Fruit fly (Drosophila melanogaster): ENCODE data around the gene CG4872.

Gene CG4872

DNA sequence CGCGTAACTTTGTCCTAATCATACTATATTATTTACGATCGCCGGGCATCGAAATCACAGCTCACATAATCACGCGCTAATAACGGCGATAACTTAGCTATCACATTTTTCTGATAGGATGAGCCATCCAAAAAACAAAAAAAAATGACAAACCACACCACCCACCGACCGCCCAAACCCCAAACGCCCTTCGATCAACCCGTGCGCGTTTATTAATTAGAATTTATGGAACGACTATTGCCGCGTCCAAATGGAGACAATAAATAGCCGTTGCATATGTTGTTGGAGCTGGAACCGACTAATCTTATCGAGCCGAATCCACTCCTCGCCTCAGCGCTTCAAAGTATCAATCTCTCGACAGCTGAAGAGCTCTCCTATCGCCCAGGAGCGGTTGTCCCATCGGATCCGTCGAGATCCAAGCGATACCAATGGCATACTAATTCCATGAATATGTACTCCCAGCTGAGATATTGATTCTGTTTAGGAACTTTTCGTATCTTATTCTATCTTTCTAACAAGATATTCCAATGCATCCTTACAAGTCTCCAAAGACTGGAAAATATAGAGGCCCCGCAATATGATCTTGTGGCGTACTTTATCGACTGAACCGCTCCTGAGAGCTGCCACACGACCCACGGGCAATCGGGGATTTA lies 43.0 kb downstream of the CG4872 start:
- no peak for TF ChIP-seq Vsx2 (GFP tag; optimal IDR thresholded peaks at IDR 0.05; ENCODE audit: partially characterized antibody)
- no peak for TF ChIP-seq CrebA (GFP tag; optimal IDR thresholded peaks at IDR 0.05; ENCODE audit: borderline replicate concordance)
- TF ChIP-seq Mio (GFP tag; optimal IDR thresholded peaks at IDR 0.05), result no peak
- no peak for TF ChIP-seq sage (GFP tag; optimal IDR thresholded peaks at IDR 0.05)
- no peak for TF ChIP-seq Rel (GFP tag; optimal IDR thresholded peaks at IDR 0.05)
- TF ChIP-seq Rel (tag; optimal IDR thresholded peaks at IDR 0.05), result peak; percentile 28
- peak; percentile 31 for TF ChIP-seq HLH106 (tag; optimal IDR thresholded peaks at IDR 0.05)
- TF ChIP-seq Jra (GFP tag; optimal IDR thresholded peaks at IDR 0.05), result no peak
- TF ChIP-seq h (GFP tag; optimal IDR thresholded peaks at IDR 0.05), result peak; percentile 83
- TF ChIP-seq foxo (GFP tag; optimal IDR thresholded peaks at IDR 0.05), result peak in 1 of 2 experiments; percentile 10
- peak; percentile 6 for TF ChIP-seq fru (GFP tag; optimal IDR thresholded peaks at IDR 0.05)

DNA sequence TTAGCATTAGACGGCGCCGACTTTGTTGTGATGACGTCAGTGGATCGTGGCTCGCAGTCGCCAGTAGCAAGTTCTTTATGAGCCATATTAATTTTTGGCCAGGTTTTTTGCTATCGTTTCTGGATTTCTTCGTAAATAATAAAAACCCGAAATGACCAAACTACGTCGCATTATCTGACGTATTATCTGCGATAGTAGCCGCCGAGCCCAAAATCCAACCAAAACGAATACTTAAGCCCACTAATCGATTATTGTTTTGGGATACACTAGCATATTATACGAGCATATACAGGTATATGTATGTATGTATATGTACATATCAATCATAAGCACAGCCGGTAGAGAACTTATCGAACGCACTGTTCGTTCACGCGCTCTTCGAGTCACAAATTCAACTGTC lies 45.6 kb downstream of the CG4872 start:
- no peak for TF ChIP-seq psq (GFP tag; optimal IDR thresholded peaks at IDR 0.05)
- no peak for TF ChIP-seq CrebA (GFP tag; optimal IDR thresholded peaks at IDR 0.05; ENCODE audit: borderline replicate concordance)
- TF ChIP-seq Sp1 (GFP tag; optimal IDR thresholded peaks at IDR 0.05), result no peak
- no peak for TF ChIP-seq rgr (GFP tag; optimal IDR thresholded peaks at IDR 0.05)
- TF ChIP-seq sage (GFP tag; optimal IDR thresholded peaks at IDR 0.05), result no peak
- TF ChIP-seq Vsx2 (GFP tag; optimal IDR thresholded peaks at IDR 0.05; ENCODE audit: partially characterized antibody), result no peak
- no peak for TF ChIP-seq GATAd (GFP tag; optimal IDR thresholded peaks at IDR 0.05)
- no peak for TF ChIP-seq h (GFP tag; optimal IDR thresholded peaks at IDR 0.05)
- no peak for TF ChIP-seq N (GFP tag; optimal IDR thresholded peaks at IDR 0.05)
- no peak for TF ChIP-seq HLH106 (tag; optimal IDR thresholded peaks at IDR 0.05)
- no peak for TF ChIP-seq Myc (optimal IDR thresholded peaks at IDR 0.05)
- no peak for TF ChIP-seq Rel (GFP tag; optimal IDR thresholded peaks at IDR 0.05)
- no peak for TF ChIP-seq Rel (tag; optimal IDR thresholded peaks at IDR 0.05)
- no peak for TF ChIP-seq jim (GFP tag; optimal IDR thresholded peaks at IDR 0.05)
- TF ChIP-seq CG9705 (GFP tag; optimal IDR thresholded peaks at IDR 0.05), result no peak

DNA sequence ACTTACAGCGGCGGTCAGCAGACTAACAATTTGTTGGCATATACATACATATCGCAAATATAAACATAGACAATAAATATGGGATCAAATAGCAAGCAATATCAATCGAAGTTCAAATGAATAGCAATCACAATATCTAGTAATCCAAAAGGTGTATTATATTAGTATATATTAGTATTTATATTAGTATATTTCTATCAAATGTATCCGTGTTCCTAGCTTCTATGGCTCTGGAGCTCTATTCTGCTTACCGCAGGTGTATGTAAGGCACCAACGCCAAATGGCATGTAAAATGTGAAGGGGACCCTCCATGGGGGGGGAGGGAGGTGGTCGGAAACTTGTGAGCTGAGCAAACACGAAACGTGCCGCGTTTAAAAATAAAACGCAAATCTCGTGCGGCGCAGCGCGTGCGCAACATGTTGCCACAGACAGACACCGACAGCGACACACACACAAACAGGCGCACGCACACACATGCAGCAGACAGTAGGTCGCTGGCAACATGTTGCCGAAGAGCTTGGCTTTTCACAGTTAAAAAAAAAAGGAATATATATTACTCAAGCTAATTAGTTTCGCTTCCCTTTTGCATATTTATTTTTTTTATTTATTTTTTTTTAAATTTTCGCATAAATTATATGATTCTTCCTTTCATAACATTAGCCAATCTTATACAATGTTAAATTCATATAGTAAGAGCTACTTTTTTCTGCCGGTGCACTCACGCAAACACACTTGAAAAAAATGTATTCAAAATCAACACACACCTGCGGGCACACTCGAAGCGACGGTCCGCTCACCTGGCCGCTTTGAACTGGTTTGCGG lies 49.5 kb downstream of the CG4872 start:
- TF ChIP-seq Rel (GFP tag; optimal IDR thresholded peaks at IDR 0.05) (no peak), Rel (tag; optimal IDR thresholded peaks at IDR 0.05) (peak; percentile 34), CG9705 (GFP tag; optimal IDR thresholded peaks at IDR 0.05) (peak; percentile 60), Mio (GFP tag; optimal IDR thresholded peaks at IDR 0.05) (no peak), sv (GFP tag; optimal IDR thresholded peaks at IDR 0.05) (peak; percentile 62), Sp1 (GFP tag; optimal IDR thresholded peaks at IDR 0.05) (peak; percentile 87), tai (GFP tag; optimal IDR thresholded peaks at IDR 0.05) (no peak), Jra (GFP tag; optimal IDR thresholded peaks at IDR 0.05) (no peak), ey (GFP tag; optimal IDR thresholded peaks at IDR 0.05) (peak; percentile 12), h (GFP tag; optimal IDR thresholded peaks at IDR 0.05) (peak; percentile 59), OdsH (GFP tag; optimal IDR thresholded peaks at IDR 0.05) (peak; percentile 38), rgr (GFP tag; optimal IDR thresholded peaks at IDR 0.05) (peak; percentile 35), fru (GFP tag; optimal IDR thresholded peaks at IDR 0.05) (peak; percentile 66), dmrt93B (GFP tag; optimal IDR thresholded peaks at IDR 0.05) (peak; percentile 63), jim (GFP tag; optimal IDR thresholded peaks at IDR 0.05) (no peak), woc (GFP tag; optimal IDR thresholded peaks at IDR 0.05) (peak; percentile 40), HLH106 (tag; optimal IDR thresholded peaks at IDR 0.05) (peak; percentile 86), Vsx2 (GFP tag; optimal IDR thresholded peaks at IDR 0.05; ENCODE audit: partially characterized antibody) (no peak), Hr83 (GFP tag; optimal IDR thresholded peaks at IDR 0.05; ENCODE audit: poor library complexity, severe bottlenecking) (no peak), foxo (GFP tag; optimal IDR thresholded peaks at IDR 0.05) (peak in 1 of 2 experiments; percentile 58), psq (GFP tag; optimal IDR thresholded peaks at IDR 0.05) (peak; percentile 47), usp (GFP tag; optimal IDR thresholded peaks at IDR 0.05) (no peak), Hnf4 (GFP tag; optimal IDR thresholded peaks at IDR 0.05) (no peak)
